Worm (Caenorhabditis elegans) whole organism, L2 larva: ENCODE data around the gene daz-1.
A peak's percentile ranks its signal among the peaks of the same experiment; 100 is the strongest.

Experiments used
- F13H6.1 ChIP-seq: sonication (generic microtip); optimal IDR thresholded peaks from 2 replicates; lab custom pipeline; 2016; ENCODE audit warnings: missing genetic modification characterization, missing compliant biosample characterization
- Y55F3AM.14 ChIP-seq: fragments of 200-800 bp; sonication (Bioruptor generic); optimal IDR thresholded peaks from 2 replicates; lab custom pipeline; 2018; ENCODE audit warnings: mild to moderate bottlenecking, missing genetic modification characterization, missing compliant biosample characterization
- ZK546.5 ChIP-seq: sonication (generic microtip); optimal IDR thresholded peaks from 2 replicates; lab custom pipeline; 2017; ENCODE audit warnings: missing biosample characterization, missing genetic modification characterization
- alr-1 ChIP-seq: fragments of 150-350 bp; optimal IDR thresholded peaks from 2 replicates; lab custom pipeline; 2014; ENCODE audit warnings: missing biosample characterization, missing genetic modification characterization
- aly-2 ChIP-seq: fragments of 150-350 bp; optimal IDR thresholded peaks from 2 replicates; lab custom pipeline; 2014; ENCODE audit warnings: missing biosample characterization, missing genetic modification characterization
- ceh-16 ChIP-seq: fragments of 150-350 bp; optimal IDR thresholded peaks from 2 replicates; lab custom pipeline; 2014; ENCODE audit warnings: missing biosample characterization, missing genetic modification characterization
- ceh-82 ChIP-seq: fragments of 150-350 bp; optimal IDR thresholded peaks from 2 replicates; lab custom pipeline; 2014; ENCODE audit warnings: missing biosample characterization, missing genetic modification characterization
- elt-3 ChIP-seq: sonication (generic microtip); optimal IDR thresholded peaks from 2 replicates; lab custom pipeline; 2017; ENCODE audit warnings: missing biosample characterization, missing genetic modification characterization
- fos-1 ChIP-seq: fragments of 150-350 bp; optimal IDR thresholded peaks from 2 replicates; lab custom pipeline; 2014; ENCODE audit warnings: missing biosample characterization, missing genetic modification characterization
- lin-13 ChIP-seq: fragments of 150-350 bp; optimal IDR thresholded peaks from 2 replicates; lab custom pipeline; 2014; ENCODE audit warnings: missing biosample characterization, missing genetic modification reagents, missing genetic modification characterization
- lin-39 ChIP-seq: fragments of 150-350 bp; optimal IDR thresholded peaks from 2 replicates; lab custom pipeline; 2014; ENCODE audit warnings: missing biosample characterization, missing genetic modification reagents, missing genetic modification characterization
- mab-5 ChIP-seq: fragments of 150-350 bp; optimal IDR thresholded peaks from 2 replicates; lab custom pipeline; 2014; ENCODE audit warnings: missing biosample characterization, missing genetic modification characterization
- mbf-1 ChIP-seq: sonication (generic microtip); optimal IDR thresholded peaks from 2 replicates; lab custom pipeline; 2017; ENCODE audit warnings: missing biosample characterization, missing genetic modification characterization
- mdl-1 ChIP-seq, 2 experiments: fragments of 150-350 bp in 1 of 2; sonication (generic microtip) in 1 of 2; optimal IDR thresholded peaks; 2 replicates each; lab custom pipeline; 2017; ENCODE audit warnings: missing biosample characterization in 2 of 2, missing genetic modification characterization in 2 of 2
- nhr-11 ChIP-seq: fragments of 150-350 bp; optimal IDR thresholded peaks from 2 replicates; lab custom pipeline; 2014; ENCODE audit warnings: missing biosample characterization, missing genetic modification characterization
- nhr-12 ChIP-seq: fragments of 150-350 bp; optimal IDR thresholded peaks from 2 replicates; lab custom pipeline; 2014; ENCODE audit warnings: missing biosample characterization, missing genetic modification characterization
- nhr-21 ChIP-seq: fragments of 150-350 bp; optimal IDR thresholded peaks from 2 replicates; lab custom pipeline; 2014; ENCODE audit warnings: missing biosample characterization, missing genetic modification characterization
- nhr-23 ChIP-seq: fragments of 150-350 bp; optimal IDR thresholded peaks from 2 replicates; lab custom pipeline; 2014; ENCODE audit warnings: missing biosample characterization, missing genetic modification reagents, missing genetic modification characterization
- nhr-237 ChIP-seq: fragments of 150-350 bp; optimal IDR thresholded peaks from 2 replicates; lab custom pipeline; 2014; ENCODE audit warnings: missing biosample characterization, missing genetic modification characterization
- nhr-25 ChIP-seq: fragments of 150-350 bp; sonication (generic microtip); optimal IDR thresholded peaks from 3 replicates; lab custom pipeline; 2014; ENCODE audit warnings: missing biosample characterization, missing genetic modification characterization
- nhr-77 ChIP-seq: fragments of 150-350 bp; optimal IDR thresholded peaks from 2 replicates; lab custom pipeline; 2014; ENCODE audit warnings: missing biosample characterization, missing genetic modification characterization
- peb-1 ChIP-seq: fragments of 150-350 bp; optimal IDR thresholded peaks from 2 replicates; lab custom pipeline; 2014; ENCODE audit warnings: missing biosample characterization, missing genetic modification characterization
- skn-1 ChIP-seq: sonication (generic microtip); optimal IDR thresholded peaks from 2 replicates; lab custom pipeline; 2017; ENCODE audit warnings: missing biosample characterization, missing genetic modification characterization
- sma-3 ChIP-seq: sonication (generic microtip); optimal IDR thresholded peaks from 2 replicates; lab custom pipeline; 2016; ENCODE audit warnings: missing genetic modification reagents, missing genetic modification characterization, missing compliant biosample characterization
- sma-9 ChIP-seq, 2 experiments: fragments of 150-350 bp in 1 of 2; sonication (generic microtip) in 1 of 2; optimal IDR thresholded peaks; 2 replicates each; lab custom pipeline; 2014 to 2016; ENCODE audit warnings: missing genetic modification characterization in 2 of 2, mild to moderate bottlenecking in 1 of 2, missing biosample characterization in 1 of 2, missing compliant biosample characterization in 1 of 2, missing genetic modification reagents in 1 of 2, moderate library complexity in 1 of 2
- snpc-4 ChIP-seq: fragments of 150-350 bp; optimal IDR thresholded peaks from 2 replicates; lab custom pipeline; 2014; ENCODE audit warnings: missing biosample characterization, missing genetic modification characterization
- unc-39 ChIP-seq: fragments of 150-350 bp; optimal IDR thresholded peaks from 2 replicates; lab custom pipeline; 2014; ENCODE audit warnings: missing biosample characterization, missing genetic modification characterization
- unc-55 ChIP-seq: fragments of 150-350 bp; sonication (generic microtip); optimal IDR thresholded peaks from 3 replicates; lab custom pipeline; 2014; ENCODE audit warnings: missing biosample characterization, missing genetic modification reagents, missing genetic modification characterization
- zag-1 ChIP-seq: fragments of 150-350 bp; optimal IDR thresholded peaks from 2 replicates; lab custom pipeline; 2014; ENCODE audit warnings: missing biosample characterization, missing genetic modification characterization
- ztf-11 ChIP-seq: sonication (generic microtip); optimal IDR thresholded peaks from 2 replicates; lab custom pipeline; 2017; ENCODE audit warnings: missing biosample characterization, missing genetic modification characterization
- ztf-4 ChIP-seq: fragments of 150-350 bp; optimal IDR thresholded peaks from 2 replicates; lab custom pipeline; 2014; ENCODE audit warnings: missing biosample characterization, missing genetic modification characterization

daz-1 gene

DNA sequence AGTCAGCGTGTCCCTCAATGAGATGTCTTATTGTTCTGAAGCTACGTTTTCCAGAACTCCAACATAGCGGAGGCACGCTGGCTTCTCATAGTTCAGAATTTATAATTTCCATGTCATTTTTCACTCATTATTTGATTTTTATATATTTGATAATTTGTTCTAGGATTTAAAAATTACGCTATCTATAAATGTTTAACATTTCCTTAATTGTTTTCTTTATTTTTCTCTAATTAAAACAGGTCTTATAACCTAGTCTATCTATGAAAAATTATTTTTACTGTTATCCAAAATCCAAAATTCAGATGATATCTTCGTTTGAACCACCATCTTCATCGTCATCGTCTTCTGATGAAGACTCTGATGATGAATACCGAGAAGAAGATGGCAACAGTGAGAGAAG lies 22.2 kb downstream of the daz-1 start, which contains the start of gene F56D1.1:
Gene F56D1.1, plus strand, starts transcription at position 301 of the 400 bp plus-strand sequence.
- TF ChIP-seq nhr-77 = no peak
- TF ChIP-seq unc-39 (tag; lab: Kevin White, UChicago) = no peak
- TF ChIP-seq nhr-25 (tag; lab: Kevin White, UChicago) = no peak
- TF ChIP-seq nhr-21 (tag; lab: Kevin White, UChicago) = no peak
- TF ChIP-seq, all 48 proteins: peak for 0

DNA sequence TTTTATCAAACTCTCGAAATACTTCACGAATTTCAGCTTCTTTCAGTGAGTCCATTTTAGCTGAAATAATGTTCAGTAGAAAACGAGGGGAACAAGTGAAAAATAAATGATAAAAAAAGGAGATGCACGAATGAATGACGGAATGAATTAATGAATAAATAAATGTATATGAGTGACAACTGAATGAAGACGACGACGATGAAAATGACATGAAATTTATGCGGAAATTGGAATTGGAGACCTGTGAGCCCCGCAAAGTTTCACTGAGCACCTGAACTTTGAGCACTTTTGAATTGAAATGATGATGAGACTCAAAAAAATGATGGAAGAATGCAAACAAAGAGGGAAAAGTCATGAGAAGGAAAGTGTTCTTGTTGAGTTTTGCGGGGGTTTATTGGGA lies 25.9 kb downstream of the daz-1 start, which contains the start of gene cal-8:
Gene cal-8, minus strand, starts transcription at position 60 of the 400 bp plus-strand sequence.
- TF ChIP-seq nhr-21 (tag; lab: Kevin White, UChicago) (no peak), mab-5 (no peak), snpc-4 (no peak), ztf-4 (no peak), mdl-1 (tag; optimal IDR thresholded peaks at IDR 0.05; lab: Kevin White, UChicago) (no peak), aly-2 (tag; lab: Kevin White, UChicago) (no peak)

DNA sequence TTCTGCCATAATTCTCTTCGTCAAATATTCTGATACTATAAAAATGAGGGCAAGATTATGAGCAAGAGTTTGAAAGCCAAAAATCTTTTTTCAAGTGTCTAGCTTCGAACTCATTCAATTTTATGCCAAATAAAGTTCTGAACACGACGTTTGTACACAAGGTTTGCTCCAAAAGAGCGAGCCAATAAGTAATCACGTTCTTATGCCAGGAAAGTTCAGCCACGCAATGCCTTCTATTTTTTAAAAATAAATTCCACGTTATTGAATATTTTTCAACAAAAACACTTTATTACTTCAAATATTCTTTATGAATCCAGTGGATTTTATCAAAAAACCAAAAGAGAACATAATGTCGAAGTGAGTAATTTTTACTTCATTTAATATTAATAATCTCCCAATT lies 31.7 kb downstream of the daz-1 start, which contains the start of gene nep-5:
Gene nep-5, plus strand, starts transcription at position 301 of the 400 bp plus-strand sequence.
- no peak for TF ChIP-seq ztf-11 (tag; lab: Kevin White, UChicago)
- no peak for TF ChIP-seq elt-3 (tag; lab: Kevin White, UChicago)
- no peak for TF ChIP-seq mdl-1 (tag; optimal IDR thresholded peaks at IDR 0.05; lab: Kevin White, UChicago)
- no peak for TF ChIP-seq ceh-16 (tag; lab: Kevin White, UChicago)
- TF ChIP-seq, all 48 proteins: peak for 0

DNA sequence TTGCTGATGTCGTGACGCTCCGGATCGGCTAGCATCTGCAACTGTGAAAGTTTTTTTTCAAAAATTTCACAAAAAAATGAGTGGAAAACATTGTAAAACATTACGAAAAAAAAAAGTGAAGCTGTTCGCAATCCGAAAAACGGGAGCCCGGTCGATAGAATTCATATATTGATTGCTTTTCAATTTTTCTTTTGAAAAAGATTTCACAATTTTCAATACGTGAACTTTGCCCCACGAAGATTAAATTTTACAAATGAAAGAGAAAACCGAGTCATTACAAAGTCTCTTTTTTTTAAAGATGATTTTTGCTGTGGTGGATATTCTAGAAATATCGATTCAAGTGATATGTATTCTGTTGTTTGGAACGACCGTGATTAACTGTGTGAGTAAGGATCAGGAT lies 38.3 kb downstream of the daz-1 start, which contains the start of gene F12A10.6:
Gene F12A10.6, minus strand, starts transcription at position 101 of the 400 bp plus-strand sequence.
- TF ChIP-seq ztf-4 (no peak), nhr-25 (tag; lab: Kevin White, UChicago) (no peak), nhr-77 (no peak)
- TF ChIP-seq, all 48 proteins: peak for 0

DNA sequence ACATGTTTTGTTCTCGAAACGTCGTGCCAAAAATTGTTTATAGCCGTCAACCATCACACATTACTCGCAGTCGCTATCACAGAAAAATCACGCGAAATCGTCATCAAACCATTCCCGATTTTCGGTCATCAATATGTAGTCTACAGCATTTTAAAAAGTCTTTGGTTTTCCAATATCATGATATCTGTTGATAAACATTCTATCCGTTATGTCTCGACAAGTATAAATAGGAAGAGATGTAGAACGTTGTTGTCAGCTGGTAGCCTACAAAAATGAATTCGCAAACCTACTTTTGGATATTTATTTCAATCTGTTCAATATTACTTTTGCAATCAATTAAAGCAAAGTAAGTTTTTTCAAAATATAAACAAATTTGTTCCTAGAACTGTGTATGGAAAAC lies 40.3 kb downstream of the daz-1 start, which contains the start of gene F12A10.1:
Gene F12A10.1, plus strand, starts transcription at position 166 of the 400 bp plus-strand sequence.
- TF ChIP-seq nhr-23 = no peak
- TF ChIP-seq mab-5 = no peak
- TF ChIP-seq nhr-21 (tag; lab: Kevin White, UChicago) = peak; percentile 1
- no peak for TF ChIP-seq nhr-77
- TF ChIP-seq nhr-237 (tag; lab: Kevin White, UChicago) = no peak
- TF ChIP-seq fos-1 = peak; percentile 4
- TF ChIP-seq lin-13 (GFP tag; lab: Kevin White, UChicago) = no peak
- no peak for TF ChIP-seq nhr-12 (tag; lab: Kevin White, UChicago)
- no peak for TF ChIP-seq nhr-25 (tag; lab: Kevin White, UChicago)
- no peak for TF ChIP-seq ceh-82 (tag; lab: Kevin White, UChicago)
- TF ChIP-seq aly-2 (tag; lab: Kevin White, UChicago) = no peak
- TF ChIP-seq mdl-1 (tag; optimal IDR thresholded peaks at IDR 0.05; lab: Kevin White, UChicago) = no peak
- no peak for TF ChIP-seq mbf-1 (tag; lab: Kevin White, UChicago)
- TF ChIP-seq sma-9 (GFP tag; optimal IDR thresholded peaks at IDR 0.05; lab: Kevin White, UChicago) = no peak
- TF ChIP-seq sma-9 (tag; optimal IDR thresholded peaks at IDR 0.05; lab: Kevin White, UChicago) = no peak
- TF ChIP-seq unc-39 (tag; lab: Kevin White, UChicago) = no peak
- no peak for TF ChIP-seq skn-1 (tag; lab: Kevin White, UChicago)
- TF ChIP-seq peb-1 = no peak
- no peak for TF ChIP-seq lin-39 (tag; lab: Kevin White, UChicago)
- TF ChIP-seq alr-1 (tag; lab: Kevin White, UChicago) = no peak
- TF ChIP-seq sma-3 = peak; percentile 1
- no peak for TF ChIP-seq ztf-4

DNA sequence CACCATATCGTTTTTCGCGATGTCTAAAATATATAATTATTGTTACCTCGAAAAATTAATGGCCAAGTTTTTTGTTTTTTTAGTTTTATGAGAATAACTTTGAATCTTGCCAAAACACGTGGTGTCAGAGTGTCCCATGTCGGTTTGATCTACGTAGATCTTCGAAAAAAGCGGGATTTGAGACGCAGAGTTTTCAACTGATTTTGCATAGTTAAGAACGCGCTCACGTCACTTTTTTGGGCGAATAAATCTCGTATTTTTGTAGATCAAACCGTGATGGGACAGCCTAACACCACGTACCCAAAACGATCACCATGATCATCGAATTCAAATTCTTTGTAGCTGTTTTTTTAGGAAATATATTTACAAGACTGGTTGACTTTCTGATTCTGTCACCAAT lies 41.4 kb downstream of the daz-1 start:
- TF ChIP-seq ZK546.5 (tag; lab: Kevin White, UChicago) (no peak), F13H6.1 (no peak), fos-1 (no peak), aly-2 (tag; lab: Kevin White, UChicago) (no peak), snpc-4 (no peak), lin-39 (tag; lab: Kevin White, UChicago) (no peak), nhr-23 (no peak), skn-1 (tag; lab: Kevin White, UChicago) (no peak), nhr-11 (no peak), nhr-77 (no peak), Y55F3AM.14 (no peak), unc-55 (no peak), mbf-1 (tag; lab: Kevin White, UChicago) (no peak), ztf-11 (tag; lab: Kevin White, UChicago) (no peak), zag-1 (tag; lab: Kevin White, UChicago) (no peak), mab-5 (no peak)
